Worm (Caenorhabditis elegans) whole organism, L1 larva: Measurements from ENCODE around the gene C47E8.4.
A peak's percentile ranks its signal among the peaks of the same experiment; 100 is the strongest.

Experiments used
- C04F5.9 ChIP-seq: sonication (generic microtip); optimal IDR thresholded peaks from 2 replicates; lab custom pipeline; 2016; ENCODE audit warnings: missing genetic modification characterization, missing compliant biosample characterization
- C16A3.4 ChIP-seq: fragments of 150-350 bp; optimal IDR thresholded peaks from 2 replicates; lab custom pipeline; 2014; ENCODE audit warnings: missing biosample characterization, missing genetic modification characterization
- C34B4.2 ChIP-seq: sonication (generic microtip); optimal IDR thresholded peaks from 2 replicates; lab custom pipeline; 2017; ENCODE audit warnings: mild to moderate bottlenecking, missing genetic modification characterization, missing compliant biosample characterization
- F16B12.6 ChIP-seq: fragments of 150-350 bp; optimal IDR thresholded peaks from 2 replicates; lab custom pipeline; 2014; ENCODE audit warnings: missing biosample characterization, missing genetic modification characterization
- Y116A8C.19 ChIP-seq: sonication (generic microtip); optimal IDR thresholded peaks from 2 replicates; lab custom pipeline; 2016; ENCODE audit warnings: missing compliant biosample characterization, missing genetic modification characterization, borderline replicate concordance
- alr-1 ChIP-seq: fragments of 200-800 bp; sonication (Bioruptor generic); optimal IDR thresholded peaks from 2 replicates; lab custom pipeline; 2018; ENCODE audit warnings: borderline replicate concordance, mild to moderate bottlenecking, missing genetic modification characterization, missing compliant biosample characterization
- ceh-82 ChIP-seq, 3 experiments: fragments of 150-350 bp in 1 of 3; sonication (generic microtip) in 2 of 3; optimal IDR thresholded peaks; 2 replicates each; lab custom pipeline; 2014 to 2017; ENCODE audit warnings: missing biosample characterization in 3 of 3, missing genetic modification characterization in 3 of 3
- ceh-88 ChIP-seq: fragments of 200-800 bp; sonication (Bioruptor generic); IDR thresholded peaks from 2 replicates; pipeline ENCODE4 v1.3.6; 2022; ENCODE audit warnings: missing genetic modification characterization, missing compliant biosample characterization
- ceh-90 ChIP-seq: sonication (generic microtip); optimal IDR thresholded peaks from 2 replicates; lab custom pipeline; 2016; ENCODE audit warnings: missing genetic modification characterization, missing compliant biosample characterization
- ces-1 ChIP-seq: fragments of 150-350 bp; optimal IDR thresholded peaks from 2 replicates; lab custom pipeline; 2014; ENCODE audit warnings: missing biosample characterization, missing genetic modification reagents, missing genetic modification characterization
- dpl-1 ChIP-seq, 3 experiments: fragments of 150-350 bp in 2 of 3; sonication (generic microtip) in 1 of 3; optimal IDR thresholded peaks; 2 replicates each; lab custom pipeline; 2014 to 2017; ENCODE audit warnings: missing biosample characterization in 3 of 3, missing genetic modification characterization in 3 of 3, missing genetic modification reagents in 3 of 3
- dsc-1 ChIP-seq: sonication (generic microtip); optimal IDR thresholded peaks from 2 replicates; lab custom pipeline; 2016; ENCODE audit warnings: mild to moderate bottlenecking, missing genetic modification characterization, missing compliant biosample characterization
- efl-3 ChIP-seq: fragments of 200-800 bp; sonication (Bioruptor generic); optimal IDR thresholded peaks from 2 replicates; lab custom pipeline; 2018; ENCODE audit warnings: mild to moderate bottlenecking, missing genetic modification characterization, missing compliant biosample characterization
- egl-13 ChIP-seq: sonication (generic microtip); optimal IDR thresholded peaks from 2 replicates; lab custom pipeline; 2016; ENCODE audit warnings: missing genotype, missing genetic modification reagents, missing genetic modification characterization, missing compliant biosample characterization
- elt-3 ChIP-seq, 6 experiments: fragments of 150-350 bp in 1 of 6; sonication (generic microtip); optimal IDR thresholded peaks; 2 replicates each; lab custom pipeline; 2017 to 2018; ENCODE audit warnings: missing biosample characterization in 6 of 6, missing genetic modification characterization in 6 of 6, inconsistent platforms in 1 of 6
- ets-5 ChIP-seq: fragments of 200-800 bp; sonication (Bioruptor generic); IDR thresholded peaks from 2 replicates; pipeline ENCODE4 v1.3.6; 2022; ENCODE audit warnings: missing genetic modification characterization, missing compliant biosample characterization
- fkh-4 ChIP-seq: sonication (generic microtip); optimal IDR thresholded peaks from 2 replicates; lab custom pipeline; 2016; ENCODE audit warnings: missing compliant biosample characterization, missing genetic modification characterization, borderline replicate concordance
- fkh-8 ChIP-seq: sonication (generic microtip); optimal IDR thresholded peaks from 2 replicates; lab custom pipeline; 2016; ENCODE audit warnings: mild to moderate bottlenecking, missing genetic modification characterization, missing compliant biosample characterization
- grh-1 ChIP-seq: fragments of 200-800 bp; sonication (Bioruptor generic); IDR thresholded peaks from 2 replicates; pipeline ENCODE4 v1.3.6; 2022; ENCODE audit warnings: missing genetic modification reagents, missing genetic modification characterization, missing compliant biosample characterization
- hlh-17 ChIP-seq: fragments of 200-800 bp; sonication (Bioruptor generic); optimal IDR thresholded peaks from 2 replicates; lab custom pipeline; 2018; ENCODE audit warnings: missing genetic modification characterization, mild to moderate bottlenecking, missing compliant biosample characterization, moderate library complexity, borderline replicate concordance
- hlh-4 ChIP-seq: sonication (generic microtip); optimal IDR thresholded peaks from 2 replicates; lab custom pipeline; 2016; ENCODE audit warnings: mild to moderate bottlenecking, missing genetic modification characterization, missing compliant biosample characterization
- hpl-2 ChIP-seq: fragments of 150-350 bp; optimal IDR thresholded peaks from 2 replicates; lab custom pipeline; 2014; ENCODE audit warnings: missing biosample characterization, missing genetic modification reagents, missing genetic modification characterization
- isw-1 ChIP-seq: fragments of 200-800 bp; sonication (Bioruptor generic); IDR thresholded peaks from 2 replicates; pipeline ENCODE4 v1.3.6; 2022; ENCODE audit warnings: missing genetic modification characterization, missing compliant biosample characterization
- jun-1 ChIP-seq: fragments of 150-350 bp; optimal IDR thresholded peaks from 2 replicates; lab custom pipeline; 2014; ENCODE audit warnings: missing biosample characterization, missing genetic modification reagents, missing genetic modification characterization
- lin-14 ChIP-seq: fragments of 200-800 bp; sonication (Bioruptor generic); optimal IDR thresholded peaks from 2 replicates; lab custom pipeline; 2018; ENCODE audit warnings: mild to moderate bottlenecking, missing genetic modification characterization, moderate library complexity, missing compliant biosample characterization
- lin-15B ChIP-seq: fragments of 150-350 bp; sonication (generic microtip); optimal IDR thresholded peaks from 3 replicates; lab custom pipeline; 2014; ENCODE audit warnings: missing biosample characterization, missing genetic modification characterization
- lin-35 ChIP-seq, 2 experiments: fragments of 150-350 bp; optimal IDR thresholded peaks; 2 replicates each; lab custom pipeline; 2014; ENCODE audit warnings: missing biosample characterization in 2 of 2, missing genetic modification characterization in 2 of 2, missing genetic modification reagents in 2 of 2
- lin-39 ChIP-seq: fragments of 150-350 bp; optimal IDR thresholded peaks from 2 replicates; lab custom pipeline; 2014; ENCODE audit warnings: missing biosample characterization, missing genetic modification reagents, missing genetic modification characterization
- lir-3 ChIP-seq: sonication (generic microtip); optimal IDR thresholded peaks from 2 replicates; lab custom pipeline; 2016; ENCODE audit warnings: mild to moderate bottlenecking, missing genetic modification characterization, moderate library complexity, missing compliant biosample characterization; ENCODE audit not compliant: poor library complexity
- lsy-2 ChIP-seq, 2 experiments: fragments of 150-350 bp; optimal IDR thresholded peaks; 2 replicates each; lab custom pipeline; 2014; ENCODE audit warnings: missing biosample characterization in 2 of 2, missing genetic modification characterization in 2 of 2
- mab-9 ChIP-seq: fragments of 200-800 bp; sonication (Bioruptor generic); IDR thresholded peaks from 2 replicates; pipeline ENCODE4 v1.3.6; 2022; ENCODE audit warnings: missing genetic modification reagents, missing genetic modification characterization, missing compliant biosample characterization
- mef-2 ChIP-seq: fragments of 150-350 bp; optimal IDR thresholded peaks from 2 replicates; lab custom pipeline; 2014; ENCODE audit warnings: missing biosample characterization, missing genetic modification characterization
- mep-1 ChIP-seq: fragments of 150-350 bp; optimal IDR thresholded peaks from 2 replicates; lab custom pipeline; 2014; ENCODE audit warnings: missing biosample characterization, missing genetic modification characterization
- nhr-19 ChIP-seq: fragments of 200-800 bp; sonication (Bioruptor generic); conservative IDR thresholded peaks from 2 replicates; pipeline ENCODE4 v1.3.6; 2022; ENCODE audit warnings: missing genetic modification characterization, missing compliant biosample characterization
- nhr-20 ChIP-seq: sonication (generic microtip); optimal IDR thresholded peaks from 2 replicates; lab custom pipeline; 2016; ENCODE audit warnings: mild to moderate bottlenecking, missing genetic modification characterization, missing compliant biosample characterization
- nhr-237 ChIP-seq: fragments of 150-350 bp; optimal IDR thresholded peaks from 2 replicates; lab custom pipeline; 2014; ENCODE audit warnings: missing biosample characterization, missing genetic modification characterization
- nhr-47 ChIP-seq: sonication (generic microtip); optimal IDR thresholded peaks from 2 replicates; lab custom pipeline; 2016; ENCODE audit warnings: mild to moderate bottlenecking, missing genetic modification characterization, moderate library complexity, missing compliant biosample characterization
- nhr-76 ChIP-seq: sonication (generic microtip); optimal IDR thresholded peaks from 2 replicates; lab custom pipeline; 2017; ENCODE audit warnings: missing biosample characterization, missing genetic modification characterization
- nhr-84 ChIP-seq: sonication (generic microtip); optimal IDR thresholded peaks from 2 replicates; lab custom pipeline; 2017; ENCODE audit warnings: missing biosample characterization, missing genetic modification characterization
- nhr-85 ChIP-seq: sonication (generic microtip); peaks from one replicate; lab custom pipeline; 2016; ENCODE audit warnings: missing genetic modification characterization, inconsistent platforms, missing compliant biosample characterization
- pax-3 ChIP-seq: fragments of 200-800 bp; sonication (Bioruptor generic); optimal IDR thresholded peaks from 2 replicates; lab custom pipeline; 2018; ENCODE audit warnings: mild to moderate bottlenecking, missing genetic modification characterization, moderate library complexity, missing compliant biosample characterization
- pqm-1 ChIP-seq: sonication (generic microtip); optimal IDR thresholded peaks from 3 replicates; lab custom pipeline; 2017; ENCODE audit warnings: missing biosample characterization, missing genetic modification characterization
- skn-1 ChIP-seq: fragments of 150-350 bp; optimal IDR thresholded peaks from 2 replicates; lab custom pipeline; 2014; ENCODE audit warnings: missing biosample characterization, missing genetic modification characterization
- snu-23 ChIP-seq: sonication (generic microtip); optimal IDR thresholded peaks from 2 replicates; lab custom pipeline; 2016; ENCODE audit warnings: missing genetic modification characterization, missing compliant biosample characterization
- sptf-1 ChIP-seq: fragments of 150-350 bp; optimal IDR thresholded peaks from 2 replicates; lab custom pipeline; 2014; ENCODE audit warnings: missing biosample characterization, missing genetic modification characterization
- tbx-2 ChIP-seq: sonication (generic microtip); optimal IDR thresholded peaks from 2 replicates; lab custom pipeline; 2016; ENCODE audit warnings: missing genetic modification characterization, missing compliant biosample characterization
- tlp-1 ChIP-seq: fragments of 150-350 bp; optimal IDR thresholded peaks from 2 replicates; lab custom pipeline; 2014; ENCODE audit warnings: missing biosample characterization, missing genetic modification characterization
- unc-86 ChIP-seq: sonication (generic microtip); optimal IDR thresholded peaks from 2 replicates; lab custom pipeline; 2016; ENCODE audit warnings: missing genetic modification characterization, missing compliant biosample characterization
- vab-15 ChIP-seq: sonication (generic microtip); optimal IDR thresholded peaks from 2 replicates; lab custom pipeline; 2017; ENCODE audit warnings: missing genotype, mild to moderate bottlenecking, missing genetic modification characterization, missing compliant biosample characterization
- xbp-1 ChIP-seq: sonication (generic microtip); optimal IDR thresholded peaks from 2 replicates; lab custom pipeline; 2016; ENCODE audit warnings: missing genetic modification characterization, missing compliant biosample characterization
- zag-1 ChIP-seq: fragments of 150-350 bp; optimal IDR thresholded peaks from 2 replicates; lab custom pipeline; 2014; ENCODE audit warnings: missing biosample characterization, missing genetic modification characterization
- zip-4 ChIP-seq: fragments of 200-800 bp; sonication (Bioruptor generic); optimal IDR thresholded peaks from 2 replicates; lab custom pipeline; 2018; ENCODE audit warnings: mild to moderate bottlenecking, missing genetic modification characterization, moderate library complexity, missing compliant biosample characterization
- ztf-11 ChIP-seq, 2 experiments: sonication (generic microtip); optimal IDR thresholded peaks; 2 replicates each; lab custom pipeline; 2016 to 2017; ENCODE audit warnings: missing genetic modification characterization in 2 of 2, missing biosample characterization in 1 of 2, missing compliant biosample characterization in 1 of 2

Gene C47E8.4

DNA sequence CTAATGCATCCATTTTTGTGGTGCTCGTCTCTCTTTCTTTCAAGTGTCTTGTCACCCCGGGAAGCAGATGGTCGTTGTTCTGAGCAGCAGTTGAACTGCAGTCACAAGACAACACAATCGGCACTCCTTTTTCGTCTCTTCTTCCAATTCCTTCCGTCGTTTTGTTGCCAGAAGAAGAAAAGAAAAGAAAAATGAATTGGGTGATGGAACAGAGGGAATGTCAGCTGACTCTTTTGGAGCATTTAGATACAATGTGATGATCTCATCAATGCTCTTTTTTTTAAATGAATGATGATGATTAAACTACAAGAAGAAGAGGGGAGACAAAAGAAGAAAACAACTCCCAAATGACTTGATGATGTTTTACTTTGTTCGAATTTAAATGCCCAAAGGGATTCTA, 35.4 kb downstream of the C47E8.4 start (continued):
- TF ChIP-seq unc-86 (peak; percentile 24), fkh-8 (tag; lab: Kevin White, UChicago) (no peak), hpl-2 (GFP tag; lab: Kevin White, UChicago) (no peak), isw-1 (GFP tag; lab: Robert Waterston, UW) (no peak), snu-23 (GFP tag; lab: Kevin White, UChicago) (peak; percentile 4), hlh-17 (GFP tag; lab: Kevin White, UChicago) (no peak), mab-9 (GFP tag; lab: Robert Waterston, UW) (no peak), lin-14 (GFP tag; lab: Kevin White, UChicago) (peak; percentile 81), ceh-90 (tag; lab: Kevin White, UChicago) (no peak), dpl-1 (GFP tag; optimal IDR thresholded peaks at IDR 0.05; lab: Kevin White, UChicago) (peak in 1 of 3 experiments; percentile 8), C16A3.4 (tag; lab: Kevin White, UChicago) (no peak), alr-1 (tag; lab: Kevin White, UChicago) (no peak), xbp-1 (tag; lab: Kevin White, UChicago) (no peak), lsy-2 (tag; optimal IDR thresholded peaks at IDR 0.05; lab: Kevin White, UChicago) (peak in 1 of 2 experiments; percentile 58), lin-35 (GFP tag; optimal IDR thresholded peaks at IDR 0.05; lab: Kevin White, UChicago) (peak in 1 of 2 experiments; percentile 4), F16B12.6 (tag; lab: Kevin White, UChicago) (no peak), mep-1 (tag; lab: Kevin White, UChicago) (no peak), ztf-11 (tag; optimal IDR thresholded peaks at IDR 0.05; lab: Kevin White, UChicago) (no peak), lir-3 (tag; lab: Kevin White, UChicago) (no peak), tbx-2 (peak; percentile 26), tlp-1 (tag; lab: Kevin White, UChicago) (no peak), ces-1 (no peak), nhr-20 (tag; lab: Kevin White, UChicago) (no peak), ceh-88 (GFP tag; lab: Robert Waterston, UW) (no peak), hlh-4 (tag; lab: Kevin White, UChicago) (no peak), ets-5 (no peak), ceh-82 (tag; optimal IDR thresholded peaks at IDR 0.05; lab: Kevin White, UChicago) (no peak), lin-39 (no peak), grh-1 (GFP tag; lab: Robert Waterston, UW) (no peak), nhr-47 (peak; percentile 14), efl-3 (GFP tag; lab: Kevin White, UChicago) (no peak), C04F5.9 (tag; lab: Kevin White, UChicago) (no peak), dsc-1 (no peak), jun-1 (tag; lab: Kevin White, UChicago) (no peak), egl-13 (no peak), nhr-237 (tag; lab: Kevin White, UChicago) (no peak), mef-2 (tag; lab: Kevin White, UChicago) (no peak), nhr-84 (tag; lab: Kevin White, UChicago) (no peak), nhr-19 (no peak), vab-15 (no peak), lin-15B (tag; lab: Kevin White, UChicago) (no peak), fkh-4 (tag; lab: Kevin White, UChicago) (no peak), pax-3 (no peak), zag-1 (tag; lab: Kevin White, UChicago) (no peak), elt-3 (tag; optimal IDR thresholded peaks at IDR 0.05; lab: Kevin White, UChicago) (no peak), nhr-76 (no peak), sptf-1 (tag; lab: Kevin White, UChicago) (no peak), nhr-85 (no peak), zip-4 (GFP tag; lab: Kevin White, UChicago) (no peak), skn-1 (tag; lab: Kevin White, UChicago) (peak; percentile 18), Y116A8C.19 (tag; lab: Kevin White, UChicago) (no peak), C34B4.2 (no peak), pqm-1 (tag; lab: Kevin White, UChicago) (no peak)
- TF ChIP-seq, all 84 proteins: peak for 13
